Fruit fly (Drosophila melanogaster) whole organism, embryonic: ENCODE measurements around the gene Drsl5.
A peak's percentile ranks its signal among the peaks of the same experiment; 100 is the strongest.

Source experiments
- Adf1 ChIP-seq: fragments of 200-800 bp; sonication (Bioruptor generic); IDR thresholded peaks from 2 replicates; pipeline ENCODE4 v1.3.6; 2022; ENCODE audit warnings: missing biosample characterization, missing genetic modification characterization
- C15 ChIP-seq: fragments of 200-800 bp; sonication (Bioruptor generic); IDR thresholded peaks from 3 replicates; pipeline ENCODE4 v1.3.6; 2022; ENCODE audit warnings: missing biosample characterization, missing genetic modification characterization
- CG11085 ChIP-seq: fragments of 200-800 bp; sonication (Bioruptor generic); IDR thresholded peaks from 2 replicates; pipeline ENCODE4 v1.3.6; 2022; ENCODE audit warnings: missing biosample characterization, missing genetic modification characterization
- CG11723 ChIP-seq: fragments of 200-800 bp; sonication (Bioruptor generic); optimal IDR thresholded peaks from 2 replicates; lab custom pipeline; 2017; ENCODE audit warnings: missing biosample characterization, mild to moderate bottlenecking, missing genetic modification characterization
- CG14710 ChIP-seq: fragments of 200-800 bp; sonication (Bioruptor generic); optimal IDR thresholded peaks from 3 replicates; lab custom pipeline; 2019; ENCODE audit warnings: missing biosample characterization, mild to moderate bottlenecking, missing genetic modification characterization, moderate library complexity
- CG14965 ChIP-seq: fragments of 200-800 bp; sonication (Bioruptor generic); optimal IDR thresholded peaks from 2 replicates; lab custom pipeline; 2016; ENCODE audit warnings: missing biosample characterization, missing genetic modification characterization, borderline replicate concordance
- CG1647 ChIP-seq: fragments of 200-800 bp; sonication (Bioruptor generic); optimal IDR thresholded peaks from 3 replicates; lab custom pipeline; 2016; ENCODE audit warnings: missing biosample characterization, missing genetic modification characterization
- CG17186 ChIP-seq: fragments of 200-800 bp; sonication (Bioruptor generic); optimal IDR thresholded peaks from 3 replicates; lab custom pipeline; 2017; ENCODE audit warnings: missing biosample characterization, missing genetic modification reagents, missing genetic modification characterization
- CG17359 ChIP-seq: fragments of 200-800 bp; sonication (Bioruptor generic); optimal IDR thresholded peaks from 3 replicates; lab custom pipeline; 2018; ENCODE audit warnings: missing biosample characterization, mild to moderate bottlenecking, missing genetic modification characterization, moderate library complexity
- CG17361 ChIP-seq: fragments of 200-800 bp; sonication (Bioruptor generic); IDR thresholded peaks from 3 replicates; pipeline ENCODE4 v1.3.6; 2022; ENCODE audit warnings: missing biosample characterization, missing genetic modification characterization
- CG18262 ChIP-seq: fragments of 200-800 bp; optimal IDR thresholded peaks from 3 replicates; lab custom pipeline; 2019; ENCODE audit warnings: missing biosample characterization, mild to moderate bottlenecking, missing genetic modification characterization, moderate library complexity
- CG30020 ChIP-seq: fragments of 200-800 bp; optimal IDR thresholded peaks from 2 replicates; lab custom pipeline; 2019; ENCODE audit warnings: missing biosample characterization, mild to moderate bottlenecking, missing genetic modification characterization, moderate library complexity
- CG34224 ChIP-seq: fragments of 200-800 bp; sonication (Bioruptor generic); IDR thresholded peaks from 3 replicates; pipeline ENCODE4 v1.3.6; 2022; ENCODE audit warnings: missing biosample characterization, missing genetic modification characterization; ENCODE audit not compliant: partially characterized antibody
- CG34376 ChIP-seq: fragments of 200-800 bp; sonication (Bioruptor generic); optimal IDR thresholded peaks from 2 replicates; lab custom pipeline; 2018; ENCODE audit warnings: missing biosample characterization, mild to moderate bottlenecking, missing genetic modification characterization
- CG4328 ChIP-seq: fragments of 200-800 bp; sonication (Bioruptor generic); optimal IDR thresholded peaks from 3 replicates; lab custom pipeline; 2017; ENCODE audit warnings: missing biosample characterization, missing genetic modification reagents, missing genetic modification characterization
- CG7987 ChIP-seq: fragments of 200-800 bp; sonication (Bioruptor generic); optimal IDR thresholded peaks from 2 replicates; lab custom pipeline; 2018; ENCODE audit warnings: missing biosample characterization, mild to moderate bottlenecking, missing genetic modification characterization, moderate library complexity
- CG9727 ChIP-seq: fragments of 200-800 bp; sonication (Bioruptor generic); optimal IDR thresholded peaks from 3 replicates; lab custom pipeline; 2017; ENCODE audit warnings: missing biosample characterization, mild to moderate bottlenecking, missing genetic modification characterization
- Camta ChIP-seq: fragments of 200-800 bp; sonication (Bioruptor generic); optimal IDR thresholded peaks from 2 replicates; lab custom pipeline; 2016; ENCODE audit warnings: missing biosample characterization, missing genetic modification characterization
- Chrac-16 ChIP-seq: fragments of 200-800 bp; sonication (Bioruptor generic); optimal IDR thresholded peaks from 3 replicates; lab custom pipeline; 2016; ENCODE audit warnings: missing biosample characterization, missing genetic modification characterization
- Ets65A ChIP-seq: fragments of 200-800 bp; sonication (Bioruptor generic); peaks from one replicate; lab custom pipeline; 2016; ENCODE audit warnings: missing biosample characterization, missing genetic modification characterization
- GATAe ChIP-seq: fragments of 200-800 bp; sonication (Bioruptor generic); conservative IDR thresholded peaks from 2 replicates; pipeline ENCODE4 v1.3.6; 2022; ENCODE audit warnings: missing biosample characterization, missing genetic modification characterization
- Gug ChIP-seq: fragments of 200-800 bp; sonication (Bioruptor generic); IDR thresholded peaks from 4 replicates; pipeline ENCODE4 v1.3.6; 2022; ENCODE audit warnings: missing biosample characterization, missing genetic modification characterization
- HLHmδ ChIP-seq: fragments of 200-800 bp; sonication (Bioruptor generic); optimal IDR thresholded peaks from 2 replicates; lab custom pipeline; 2018; ENCODE audit warnings: missing biosample characterization, mild to moderate bottlenecking, missing genetic modification characterization, moderate library complexity
- Hr3 ChIP-seq: fragments of 200-800 bp; sonication (Bioruptor generic); optimal IDR thresholded peaks from 3 replicates; lab custom pipeline; 2016; ENCODE audit warnings: missing biosample characterization, missing genetic modification characterization
- NFAT ChIP-seq: fragments of 200-800 bp; sonication (Bioruptor generic); IDR thresholded peaks from 2 replicates; pipeline ENCODE4 v1.3.6; 2022; ENCODE audit warnings: missing biosample characterization, missing genetic modification characterization
- Opbp ChIP-seq: fragments of 200-800 bp; sonication (Bioruptor generic); IDR thresholded peaks from 3 replicates; pipeline ENCODE4 v1.3.6; 2022; ENCODE audit warnings: missing biosample characterization, missing genetic modification characterization; ENCODE audit not compliant: partially characterized antibody
- PHDP ChIP-seq: fragments of 200-800 bp; sonication (Bioruptor generic); optimal IDR thresholded peaks from 3 replicates; lab custom pipeline; 2018; ENCODE audit warnings: missing biosample characterization, mild to moderate bottlenecking, missing genetic modification characterization, moderate library complexity
- Sox100B ChIP-seq: fragments of 200-800 bp; sonication (Bioruptor generic); optimal IDR thresholded peaks from 3 replicates; lab custom pipeline; 2018; ENCODE audit warnings: missing biosample characterization, mild to moderate bottlenecking, missing genetic modification characterization
- Xrp1 ChIP-seq: fragments of 200-800 bp; sonication (Bioruptor generic); IDR thresholded peaks from 2 replicates; pipeline ENCODE4 v1.3.6; 2022; ENCODE audit warnings: missing biosample characterization, missing genetic modification characterization
- ara ChIP-seq: fragments of 200-800 bp; sonication (Bioruptor generic); IDR thresholded peaks from 2 replicates; pipeline ENCODE4 v1.3.6; 2022; ENCODE audit warnings: missing biosample characterization, missing genetic modification characterization
- bab2 ChIP-seq: fragments of 200-800 bp; sonication (Bioruptor generic); optimal IDR thresholded peaks from 2 replicates; lab custom pipeline; 2016; ENCODE audit warnings: missing biosample characterization, missing genetic modification characterization
- br ChIP-seq: fragments of >200 bp; optimal IDR thresholded peaks from 2 replicates; lab custom pipeline; 2017
- cad ChIP-seq: fragments of >200 bp; optimal IDR thresholded peaks from 2 replicates; lab custom pipeline; 2017; ENCODE audit warnings: missing biosample characterization, missing genetic modification characterization
- caup ChIP-seq: fragments of 200-800 bp; sonication (Bioruptor generic); optimal IDR thresholded peaks from 3 replicates; lab custom pipeline; 2017; ENCODE audit warnings: missing biosample characterization, mild to moderate bottlenecking, missing genetic modification characterization, moderate library complexity; ENCODE audit not compliant: severe bottlenecking
- croc ChIP-seq: fragments of 200-800 bp; sonication (Bioruptor generic); conservative IDR thresholded peaks from 3 replicates; pipeline ENCODE4 v1.3.6; 2022; ENCODE audit warnings: missing biosample characterization, missing genetic modification characterization
- en ChIP-seq: fragments of 200-800 bp; sonication (Bioruptor generic); optimal IDR thresholded peaks from 2 replicates; lab custom pipeline; 2016; ENCODE audit warnings: missing biosample characterization, missing genetic modification characterization
- fu2 ChIP-seq: fragments of 200-800 bp; sonication (Bioruptor generic); optimal IDR thresholded peaks from 2 replicates; lab custom pipeline; 2016; ENCODE audit warnings: missing biosample characterization, missing genetic modification characterization
- gce ChIP-seq: fragments of 200-800 bp; sonication (Bioruptor generic); IDR thresholded peaks from 3 replicates; pipeline ENCODE4 v1.3.6; 2022; ENCODE audit warnings: missing biosample characterization, missing genetic modification characterization
- grau ChIP-seq: fragments of 200-800 bp; optimal IDR thresholded peaks from 3 replicates; lab custom pipeline; 2019; ENCODE audit warnings: missing biosample characterization, mild to moderate bottlenecking, missing genetic modification characterization, moderate library complexity
- grn ChIP-seq: fragments of 200-800 bp; sonication (Bioruptor generic); optimal IDR thresholded peaks from 3 replicates; lab custom pipeline; 2017; ENCODE audit warnings: missing biosample characterization, missing genetic modification characterization
- kay ChIP-seq: fragments of 200-800 bp; sonication (Bioruptor generic); optimal IDR thresholded peaks from 2 replicates; lab custom pipeline; 2016; ENCODE audit warnings: missing biosample characterization, missing genetic modification characterization
- lbe ChIP-seq: fragments of 200-800 bp; sonication (Bioruptor generic); optimal IDR thresholded peaks from 2 replicates; lab custom pipeline; 2016; ENCODE audit warnings: missing biosample characterization, mild to moderate bottlenecking, missing genetic modification characterization
- lola ChIP-seq, 3 experiments: fragments of >200 bp in 2 of 3; fragments of 200-800 bp in 1 of 3; sonication (Bioruptor generic) in 1 of 3; optimal IDR thresholded peaks; 2 replicates each; lab custom pipeline; 2017 to 2019; ENCODE audit warnings: missing biosample characterization in 3 of 3, missing genetic modification characterization in 3 of 3, mild to moderate bottlenecking in 1 of 3, moderate library complexity in 1 of 3
- lov ChIP-seq, 2 experiments: fragments of 200-800 bp in 1 of 2; fragments of >200 bp in 1 of 2; sonication (Bioruptor generic) in 1 of 2; IDR thresholded peaks in 1 of 2; optimal IDR thresholded peaks in 1 of 2; 2 replicates in 1 of 2; 3 replicates in 1 of 2; pipeline versions ENCODE4 v1.3.6 to Lab custom; 2017 to 2022; ENCODE audit warnings: missing biosample characterization in 1 of 2, missing genetic modification characterization in 1 of 2
- mam ChIP-seq: fragments of 200-800 bp; sonication (Bioruptor generic); optimal IDR thresholded peaks from 3 replicates; lab custom pipeline; 2016; ENCODE audit warnings: missing biosample characterization, missing genetic modification characterization
- pzg ChIP-seq: fragments of 200-800 bp; sonication (Bioruptor generic); optimal IDR thresholded peaks from 3 replicates; lab custom pipeline; 2018; ENCODE audit warnings: missing biosample characterization, mild to moderate bottlenecking, missing genetic modification characterization, moderate library complexity
- slp2 ChIP-seq: fragments of 200-800 bp; sonication (Bioruptor generic); optimal IDR thresholded peaks from 2 replicates; lab custom pipeline; 2016; ENCODE audit warnings: missing biosample characterization, missing genetic modification characterization
- so ChIP-seq: fragments of 200-800 bp; sonication (Bioruptor generic); IDR thresholded peaks from 3 replicates; pipeline ENCODE4 v1.3.6; 2022; ENCODE audit warnings: missing biosample characterization, missing genetic modification characterization
- tna ChIP-seq: fragments of 200-800 bp; sonication (Bioruptor generic); IDR thresholded peaks from 2 replicates; pipeline ENCODE4 v1.3.6; 2022; ENCODE audit warnings: missing biosample characterization, missing genetic modification characterization; ENCODE audit not compliant: partially characterized antibody
- zfh1 ChIP-seq: fragments of 200-800 bp; sonication (Bioruptor generic); IDR thresholded peaks from 3 replicates; pipeline ENCODE4 v1.3.6; 2022; ENCODE audit warnings: missing biosample characterization, missing genetic modification characterization

The Drsl5 gene

DNA sequence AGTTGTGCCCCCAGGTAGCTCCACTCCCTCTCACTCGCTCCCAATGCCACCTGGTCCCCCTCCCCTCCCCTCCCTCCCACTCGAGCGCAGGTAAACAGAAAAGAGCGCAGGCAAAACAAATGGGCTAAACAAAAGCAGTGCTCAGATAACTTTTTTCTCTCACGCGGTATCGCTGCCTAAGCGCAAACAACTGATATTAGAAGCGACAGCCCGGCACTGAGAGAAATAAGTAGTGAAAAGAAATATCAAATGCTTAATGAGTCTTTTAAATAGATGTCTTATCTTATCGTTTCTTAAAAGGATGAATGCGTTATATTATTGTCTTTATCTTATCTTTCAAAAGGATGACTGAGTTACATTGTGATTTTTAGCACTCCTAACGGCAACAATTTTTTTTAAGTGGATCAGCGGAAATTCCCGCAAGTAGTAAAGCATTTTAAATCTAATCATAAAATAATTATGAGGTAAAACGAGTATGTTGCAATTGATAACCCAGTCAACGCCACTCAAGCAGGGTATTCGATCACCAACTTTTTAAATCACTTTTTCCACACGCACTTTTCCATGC lies 15.3 kb upstream of the Drsl5 start (continued):
- TF ChIP-seq grn = peak; percentile 91
- TF ChIP-seq HLHmδ (GFP tag; lab: Kevin White, UChicago) = no peak
- TF ChIP-seq bab2 (GFP tag; lab: Kevin White, UChicago) = peak; percentile 90
- no peak for TF ChIP-seq lov (optimal IDR thresholded peaks at IDR 0.05; lab: Kevin White, UChicago)
- peak; percentile 40; the same call in 1 of the 3 replicates for TF ChIP-seq lov (GFP tag; IDR thresholded peaks at IDR 0.05; lab: Robert Waterston, UW)
- peak; percentile 76 for TF ChIP-seq croc
- peak; percentile 79 for TF ChIP-seq CG4328 (GFP tag; lab: Kevin White, UChicago)
- peak; percentile 94 for TF ChIP-seq CG18262 (tag; lab: Kevin White, UChicago)
- TF ChIP-seq lola (GFP tag; optimal IDR thresholded peaks at IDR 0.05; lab: Kevin White, UChicago) = peak in 1 of 3 experiments; percentile 83
- peak; percentile 78 for TF ChIP-seq Gug (GFP tag; lab: Robert Waterston, UW)
- TF ChIP-seq C15 (GFP tag; lab: Robert Waterston, UW) = peak; percentile 80; the same call in 2 of the 3 replicates
- TF ChIP-seq CG30020 (tag; lab: Kevin White, UChicago) = peak; percentile 52
- no peak for TF ChIP-seq Opbp
- TF ChIP-seq Sox100B = peak; percentile 92
- peak; percentile 89 for TF ChIP-seq Camta (GFP tag; lab: Kevin White, UChicago)
- peak; percentile 84 for TF ChIP-seq CG11723 (GFP tag; lab: Kevin White, UChicago)
- peak; percentile 93 for TF ChIP-seq grau (tag; lab: Kevin White, UChicago)
- TF ChIP-seq CG34224 (GFP tag; lab: Robert Waterston, UW) = no peak
- peak; percentile 95 for TF ChIP-seq CG17359 (tag; lab: Kevin White, UChicago)
- TF ChIP-seq Chrac-16 (GFP tag; lab: Kevin White, UChicago) = peak; percentile 89
- TF ChIP-seq caup (GFP tag; lab: Kevin White, UChicago) = peak; percentile 88
- no peak for TF ChIP-seq tna
- peak; percentile 61 for TF ChIP-seq CG14965
- TF ChIP-seq GATAe = peak; percentile 96
- TF ChIP-seq kay (GFP tag; lab: Kevin White, UChicago) = peak; percentile 84
- TF ChIP-seq CG9727 (GFP tag; lab: Kevin White, UChicago) = peak; percentile 89
- peak; percentile 20 for TF ChIP-seq CG17186 (GFP tag; lab: Kevin White, UChicago)
- peak; percentile 92 for TF ChIP-seq mam (GFP tag; lab: Kevin White, UChicago)
- peak; percentile 42 for TF ChIP-seq lbe
- TF ChIP-seq Ets65A (GFP tag; lab: Kevin White, UChicago) = peak; percentile 98
- peak; percentile 95 for TF ChIP-seq PHDP
- TF ChIP-seq en = peak; percentile 92
- TF ChIP-seq CG34376 = peak; percentile 87
- TF ChIP-seq Adf1 (GFP tag; lab: Robert Waterston, UW) = peak; percentile 77
- TF ChIP-seq CG11085 (GFP tag; lab: Robert Waterston, UW) = peak; percentile 68
- TF ChIP-seq CG17361 (GFP tag; lab: Robert Waterston, UW) = peak; percentile 94
- peak; percentile 93 for TF ChIP-seq so (GFP tag; lab: Robert Waterston, UW)
- peak; percentile 85 for TF ChIP-seq CG1647 (GFP tag; lab: Kevin White, UChicago)
- peak; percentile 85 for TF ChIP-seq ara (GFP tag; lab: Robert Waterston, UW)
- peak; percentile 89 for TF ChIP-seq zfh1
- TF ChIP-seq fu2 = peak; percentile 80
- no peak for TF ChIP-seq pzg (GFP tag; lab: Kevin White, UChicago)
- peak; percentile 84 for TF ChIP-seq slp2 (GFP tag; lab: Kevin White, UChicago)
- TF ChIP-seq gce (GFP tag; lab: Robert Waterston, UW) = peak; percentile 85
- TF ChIP-seq br (lab: Kevin White, UChicago) = no peak
- TF ChIP-seq CG14710 (tag; lab: Kevin White, UChicago) = peak; percentile 88
- TF ChIP-seq NFAT (GFP tag; lab: Robert Waterston, UW) = peak; percentile 80
- peak; percentile 76 for TF ChIP-seq CG7987 (GFP tag; lab: Kevin White, UChicago)
- no peak for TF ChIP-seq cad (GFP tag; lab: Kevin White, UChicago)
- peak; percentile 88 for TF ChIP-seq Hr3 (GFP tag; lab: Kevin White, UChicago)
- peak; percentile 91 for TF ChIP-seq Xrp1 (GFP tag; lab: Robert Waterston, UW)
